Worm (Caenorhabditis elegans) whole organism, early embryonic: ENCODE data around the gene srx-133.

Experiments used
- B0310.2 ChIP-seq: sonication (generic microtip); optimal IDR thresholded peaks from 2 replicates; lab custom pipeline; 2016; ENCODE audit warnings: mild to moderate bottlenecking, missing genetic modification characterization, missing compliant biosample characterization
- F13C5.2 ChIP-seq: sonication (generic microtip); optimal IDR thresholded peaks from 2 replicates; lab custom pipeline; 2017; ENCODE audit warnings: mild to moderate bottlenecking, missing genetic modification characterization, inconsistent platforms, missing compliant biosample characterization
- aly-1 ChIP-seq: sonication (generic microtip); optimal IDR thresholded peaks from 2 replicates; lab custom pipeline; 2016; ENCODE audit warnings: missing genetic modification characterization, missing compliant biosample characterization
- ama-1 ChIP-seq: fragments of 150-350 bp; optimal IDR thresholded peaks from 2 replicates; lab custom pipeline; 2014
- ceh-13 ChIP-seq: fragments of 200-800 bp; sonication (Bioruptor generic); optimal IDR thresholded peaks from 2 replicates; lab custom pipeline; 2018; ENCODE audit warnings: mild to moderate bottlenecking, missing genetic modification characterization, missing compliant biosample characterization
- ceh-36 ChIP-seq: sonication (generic microtip); optimal IDR thresholded peaks from 2 replicates; lab custom pipeline; 2016; ENCODE audit warnings: missing genetic modification characterization, inconsistent platforms, missing compliant biosample characterization
- ets-7 ChIP-seq: sonication (generic microtip); optimal IDR thresholded peaks from 2 replicates; lab custom pipeline; 2016; ENCODE audit warnings: missing genotype, missing genetic modification characterization, missing compliant biosample characterization
- flt-1 ChIP-seq: fragments of 200-800 bp; sonication (Bioruptor generic); IDR thresholded peaks from 2 replicates; pipeline ENCODE4 v1.3.6; 2022; ENCODE audit warnings: missing genetic modification characterization, missing compliant biosample characterization
- hmbx-1 ChIP-seq: sonication (generic microtip); optimal IDR thresholded peaks from 2 replicates; lab custom pipeline; 2016; ENCODE audit warnings: mild to moderate bottlenecking, missing genetic modification characterization, missing compliant biosample characterization
- hmg-4 ChIP-seq: fragments of 200-800 bp; sonication (Bioruptor generic); optimal IDR thresholded peaks from 2 replicates; lab custom pipeline; 2018; ENCODE audit warnings: mild to moderate bottlenecking, missing genetic modification characterization, missing compliant biosample characterization
- hnd-1 ChIP-seq: sonication (generic microtip); optimal IDR thresholded peaks from 2 replicates; lab custom pipeline; 2016; ENCODE audit warnings: missing genetic modification characterization, missing compliant biosample characterization
- pes-1 ChIP-seq: fragments of 200-800 bp; sonication (Bioruptor generic); IDR thresholded peaks from 2 replicates; pipeline ENCODE4 v1.3.6; 2022; ENCODE audit warnings: missing genetic modification reagents, missing genetic modification characterization, missing compliant biosample characterization
- scrt-1 ChIP-seq: fragments of 200-800 bp; sonication (Bioruptor generic); IDR thresholded peaks from 2 replicates; pipeline ENCODE4 v1.3.6; 2022; ENCODE audit warnings: missing genetic modification characterization, missing compliant biosample characterization
- sea-1 ChIP-seq: fragments of 200-800 bp; sonication (Bioruptor generic); conservative IDR thresholded peaks from 2 replicates; pipeline ENCODE4 v1.3.6; 2022; ENCODE audit warnings: missing genetic modification characterization, missing compliant biosample characterization
- tbx-11 ChIP-seq: fragments of 200-800 bp; sonication (Bioruptor generic); IDR thresholded peaks from 2 replicates; pipeline ENCODE4 v1.3.6; 2022; ENCODE audit warnings: missing genetic modification characterization, missing compliant biosample characterization
- tbx-37 ChIP-seq: fragments of 200-800 bp; sonication (Bioruptor generic); conservative IDR thresholded peaks from 2 replicates; pipeline ENCODE4 v1.3.6; 2022; ENCODE audit warnings: missing genetic modification reagents, missing genetic modification characterization, missing compliant biosample characterization
- tra-4 ChIP-seq: sonication (generic microtip); optimal IDR thresholded peaks from 2 replicates; lab custom pipeline; 2017; ENCODE audit warnings: missing genetic modification characterization, missing compliant biosample characterization

Gene srx-133

ce11 chrV:13892457-13893375, 44.2 kb downstream of the srx-133 start, which contains the start of gene sptl-3:
sptl-3 (plus strand) TSS chrV:13893325.
- TF ChIP-seq hnd-1 (tag; lab: Kevin White, UChicago) (no peak), ceh-36 (no peak), B0310.2 (tag; lab: Kevin White, UChicago) (no peak), ets-7 (tag; lab: Kevin White, UChicago) (no peak)

- no peak for TF ChIP-seq tra-4
- TF ChIP-seq B0310.2 (tag; lab: Kevin White, UChicago) = no peak
- TF ChIP-seq pes-1 (GFP tag; lab: Robert Waterston, UW) = no peak
- no peak for TF ChIP-seq sea-1 (GFP tag; lab: Robert Waterston, UW)
- no peak for TF ChIP-seq F13C5.2
- no peak for TF ChIP-seq scrt-1 (GFP tag; lab: Robert Waterston, UW)
- no peak for TF ChIP-seq tbx-11 (GFP tag; lab: Robert Waterston, UW)
- TF ChIP-seq ceh-13 = no peak
- TF ChIP-seq hmg-4 = no peak
- TF ChIP-seq tbx-37 (GFP tag; lab: Robert Waterston, UW) = no peak
- no peak for TF ChIP-seq flt-1 (GFP tag; lab: Robert Waterston, UW)
- no peak for TF ChIP-seq hnd-1 (tag; lab: Kevin White, UChicago)
- no peak for TF ChIP-seq aly-1 (tag; lab: Kevin White, UChicago)
- TF ChIP-seq hmbx-1 = no peak
- TF ChIP-seq ceh-36 = no peak
- TF ChIP-seq ama-1 (lab: Kevin White, UChicago) = no peak
- TF ChIP-seq ets-7 (tag; lab: Kevin White, UChicago) = no peak
Measured at ce11 chrV:13893583-13893982, 45.1 kb downstream of the srx-133 start.

ce11 chrV:13898356-13898755, 49.9 kb downstream of the srx-133 start, which contains the start of gene cyp-35C1:
cyp-35C1 (minus strand) TSS chrV:13898487.
- TF ChIP-seq hmg-4 (no peak), F13C5.2 (no peak), ama-1 (lab: Kevin White, UChicago) (no peak), tbx-37 (GFP tag; lab: Robert Waterston, UW) (no peak), aly-1 (tag; lab: Kevin White, UChicago) (no peak), sea-1 (GFP tag; lab: Robert Waterston, UW) (no peak)

ce11 chrV:13899213-13899612, 50.7 kb downstream of the srx-133 start, which contains the start of gene oac-3:
oac-3 (plus strand) TSS chrV:13899513.
- TF ChIP-seq B0310.2 (tag; lab: Kevin White, UChicago) (no peak), ceh-36 (no peak), tbx-11 (GFP tag; lab: Robert Waterston, UW) (no peak), ama-1 (lab: Kevin White, UChicago) (no peak), aly-1 (tag; lab: Kevin White, UChicago) (no peak), tbx-37 (GFP tag; lab: Robert Waterston, UW) (no peak), sea-1 (GFP tag; lab: Robert Waterston, UW) (no peak), hnd-1 (tag; lab: Kevin White, UChicago) (no peak), pes-1 (GFP tag; lab: Robert Waterston, UW) (no peak), flt-1 (GFP tag; lab: Robert Waterston, UW) (no peak), F13C5.2 (no peak), hmg-4 (no peak), ceh-13 (no peak), tra-4 (no peak), ets-7 (tag; lab: Kevin White, UChicago) (no peak), scrt-1 (GFP tag; lab: Robert Waterston, UW) (no peak), hmbx-1 (no peak)
